Fruit fly (Drosophila melanogaster) whole organism, adult: ENCODE data around the gene Cp7Fc.

Experiments used
- CG11617 ChIP-seq: fragments of 200-800 bp; sonication (Bioruptor generic); optimal IDR thresholded peaks from 2 replicates; lab custom pipeline; 2017; ENCODE audit warnings: mild to moderate bottlenecking, missing biosample characterization, missing genetic modification reagents, missing genetic modification characterization
- CG12768 ChIP-seq: fragments of 200-800 bp; sonication (Bioruptor generic); optimal IDR thresholded peaks from 2 replicates; lab custom pipeline; 2017; ENCODE audit warnings: missing biosample characterization, missing genetic modification characterization, mild to moderate bottlenecking, moderate library complexity, missing genetic modification reagents
- CG14711 ChIP-seq: fragments of 200-800 bp; sonication (Bioruptor generic); optimal IDR thresholded peaks from 2 replicates; lab custom pipeline; 2018; ENCODE audit warnings: missing biosample characterization, mild to moderate bottlenecking, missing genetic modification characterization, moderate library complexity
- CG1620 ChIP-seq: fragments of 200-800 bp; sonication (Bioruptor generic); optimal IDR thresholded peaks from 2 replicates; lab custom pipeline; 2016; ENCODE audit warnings: missing biosample characterization, missing genetic modification characterization
- CG33017 ChIP-seq: fragments of 200-800 bp; sonication (Bioruptor generic); optimal IDR thresholded peaks from 2 replicates; lab custom pipeline; 2018; ENCODE audit warnings: missing biosample characterization, mild to moderate bottlenecking, missing genetic modification characterization, moderate library complexity
- CG5204 ChIP-seq: fragments of 200-800 bp; sonication (Bioruptor generic); optimal IDR thresholded peaks from 2 replicates; lab custom pipeline; 2016; ENCODE audit warnings: missing biosample characterization, missing genetic modification characterization
- CG7045 ChIP-seq: fragments of 200-800 bp; sonication (Bioruptor generic); optimal IDR thresholded peaks from 2 replicates; lab custom pipeline; 2017; ENCODE audit warnings: missing biosample characterization, mild to moderate bottlenecking, missing genetic modification characterization
- CG7101 ChIP-seq: fragments of 200-800 bp; sonication (Bioruptor generic); optimal IDR thresholded peaks from 2 replicates; lab custom pipeline; 2018; ENCODE audit warnings: missing biosample characterization, mild to moderate bottlenecking, missing genetic modification characterization, moderate library complexity
- Clk ChIP-seq: fragments of 200-800 bp; sonication (Bioruptor generic); optimal IDR thresholded peaks from 2 replicates; lab custom pipeline; 2017; ENCODE audit warnings: missing biosample characterization, missing genetic modification characterization
- Crg-1 ChIP-seq: fragments of 200-800 bp; sonication (Bioruptor generic); optimal IDR thresholded peaks from 2 replicates; lab custom pipeline; 2016; ENCODE audit warnings: missing biosample characterization, missing genetic modification characterization
- Hr96 ChIP-seq: fragments of 200-800 bp; sonication (Bioruptor generic); optimal IDR thresholded peaks from 2 replicates; lab custom pipeline; 2016; ENCODE audit warnings: missing biosample characterization, missing genetic modification characterization
- Mnt ChIP-seq: fragments of 200-800 bp; sonication (Bioruptor generic); optimal IDR thresholded peaks from 2 replicates; lab custom pipeline; 2016; ENCODE audit warnings: missing biosample characterization, mild to moderate bottlenecking, missing genetic modification characterization
- bab1 ChIP-seq: fragments of 200-800 bp; sonication (Bioruptor generic); optimal IDR thresholded peaks from 3 replicates; lab custom pipeline; 2019; ENCODE audit warnings: missing biosample characterization, mild to moderate bottlenecking, missing genetic modification characterization, moderate library complexity
- cic ChIP-seq: fragments of 200-800 bp; sonication (Bioruptor generic); optimal IDR thresholded peaks from 2 replicates; lab custom pipeline; 2017; ENCODE audit warnings: missing biosample characterization, mild to moderate bottlenecking, missing genetic modification characterization, moderate library complexity
- cnc ChIP-seq, 2 experiments: fragments of >200 bp; optimal IDR thresholded peaks; 2 replicates each; lab custom pipeline; 2017
- kay ChIP-seq: fragments of 200-800 bp; sonication (Bioruptor generic); peaks from one replicate; lab custom pipeline; 2016; ENCODE audit warnings: missing biosample characterization, missing genetic modification characterization, borderline replicate concordance
- ovo ChIP-seq: fragments of 200-800 bp; sonication (Bioruptor generic); optimal IDR thresholded peaks from 2 replicates; lab custom pipeline; 2016; ENCODE audit warnings: missing biosample characterization, missing genetic modification characterization
- pad ChIP-seq: fragments of 200-800 bp; sonication (Bioruptor generic); optimal IDR thresholded peaks from 3 replicates; lab custom pipeline; 2017; ENCODE audit warnings: missing biosample characterization, missing genetic modification characterization, mild to moderate bottlenecking, moderate library complexity, missing genetic modification reagents
- tj ChIP-seq: fragments of 200-800 bp; sonication (Bioruptor generic); optimal IDR thresholded peaks from 3 replicates; lab custom pipeline; 2017; ENCODE audit warnings: missing biosample characterization, mild to moderate bottlenecking, missing genetic modification characterization, moderate library complexity
- toe ChIP-seq: fragments of 200-800 bp; sonication (Bioruptor generic); optimal IDR thresholded peaks from 2 replicates; lab custom pipeline; 2016; ENCODE audit warnings: missing biosample characterization, missing genetic modification characterization

Cp7Fc gene

dm6 chrX:8505023-8505604, 28.2 kb downstream of the Cp7Fc start:
- TF ChIP-seq cnc (optimal IDR thresholded peaks at IDR 0.05; lab: Kevin White, UChicago) = no peak
- TF ChIP-seq ovo (GFP tag; lab: Kevin White, UChicago) = no peak
- TF ChIP-seq CG14711 (tag; lab: Kevin White, UChicago) = no peak
- TF ChIP-seq Clk (GFP tag; lab: Kevin White, UChicago) = no peak
- no peak for TF ChIP-seq CG7045 (GFP tag; lab: Kevin White, UChicago)
- no peak for TF ChIP-seq CG11617 (GFP tag; lab: Kevin White, UChicago)
- TF ChIP-seq cic = no peak

- TF ChIP-seq CG7101 (tag; lab: Kevin White, UChicago) (peak; percentile 49), CG7045 (GFP tag; lab: Kevin White, UChicago) (peak; percentile 23), cic (no peak)
Measured at dm6 chrX:8510731-8511130, 33.8 kb downstream of the Cp7Fc start.

dm6 chrX:8512251-8512650, 35.3 kb downstream of the Cp7Fc start:
- TF ChIP-seq CG14711 (tag; lab: Kevin White, UChicago) = no peak
- no peak for TF ChIP-seq Crg-1
- no peak for TF ChIP-seq tj
- no peak for TF ChIP-seq pad (GFP tag; lab: Kevin White, UChicago)
- no peak for TF ChIP-seq Mnt (GFP tag; lab: Kevin White, UChicago)
- TF ChIP-seq cnc (optimal IDR thresholded peaks at IDR 0.05; lab: Kevin White, UChicago) = no peak
- TF ChIP-seq CG12768 (GFP tag; lab: Kevin White, UChicago) = no peak
- no peak for TF ChIP-seq Hr96 (GFP tag; lab: Kevin White, UChicago)
- TF ChIP-seq CG7045 (GFP tag; lab: Kevin White, UChicago) = no peak
- no peak for TF ChIP-seq Clk (GFP tag; lab: Kevin White, UChicago)
- TF ChIP-seq CG33017 = no peak
- no peak for TF ChIP-seq CG5204
- no peak for TF ChIP-seq toe (GFP tag; lab: Kevin White, UChicago)
- TF ChIP-seq CG11617 (GFP tag; lab: Kevin White, UChicago) = no peak
- no peak for TF ChIP-seq CG7101 (tag; lab: Kevin White, UChicago)
- TF ChIP-seq cic = no peak
- no peak for TF ChIP-seq ovo (GFP tag; lab: Kevin White, UChicago)
- no peak for TF ChIP-seq CG1620
- no peak for TF ChIP-seq bab1

DNA sequence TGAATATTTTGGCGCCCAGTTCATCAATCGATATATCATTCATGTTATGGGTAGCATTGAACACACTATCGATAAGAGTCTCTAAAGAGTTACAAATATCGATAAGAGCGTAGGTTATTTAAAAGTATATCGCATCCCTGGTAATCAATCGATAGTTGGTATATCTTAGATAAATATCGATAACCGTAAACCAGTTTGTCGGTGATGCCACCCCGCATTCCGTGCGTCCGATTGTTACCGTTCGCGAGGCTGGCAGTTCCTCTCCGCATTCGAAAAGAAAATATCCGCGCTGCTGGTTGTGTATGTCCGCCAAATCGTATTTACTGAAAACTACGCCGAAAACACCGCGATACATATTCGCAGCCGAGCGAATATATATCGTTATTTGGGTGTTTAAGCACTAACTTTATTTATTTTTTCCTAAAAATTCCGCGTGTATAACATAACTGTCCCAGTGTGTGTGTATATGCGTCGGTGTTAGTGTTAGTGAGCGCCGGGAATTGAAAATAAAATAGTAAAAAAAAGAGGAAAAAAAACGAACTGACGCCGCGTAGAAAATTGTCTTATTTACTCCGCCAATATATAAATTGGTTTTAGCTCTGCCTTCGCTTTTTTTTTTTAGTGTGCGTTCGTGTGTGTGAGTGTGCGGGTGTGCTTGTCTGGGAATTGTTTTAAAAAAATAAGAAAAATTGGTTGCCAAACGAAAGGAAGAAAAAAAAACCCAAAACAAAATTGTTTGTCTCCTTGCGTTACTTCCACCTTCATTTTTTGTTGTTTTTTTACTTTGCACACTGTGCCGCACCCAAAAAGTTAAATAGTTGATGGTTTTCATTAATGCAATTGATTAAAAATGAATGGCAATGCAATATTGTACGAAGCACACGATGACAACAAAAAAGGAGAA, 40.5 kb downstream of the Cp7Fc start, which contains the start of gene Nrg:
Nrg (plus strand) TSS at position 253 of the 904 bp plus-strand sequence.
- TF ChIP-seq cnc (optimal IDR thresholded peaks at IDR 0.05; lab: Kevin White, UChicago) (no peak), CG5204 (no peak), Hr96 (GFP tag; lab: Kevin White, UChicago) (no peak), cic (peak; percentile 11), CG11617 (GFP tag; lab: Kevin White, UChicago) (peak; percentile 1), bab1 (peak; percentile 89), CG12768 (GFP tag; lab: Kevin White, UChicago) (peak; percentile 14), CG7101 (tag; lab: Kevin White, UChicago) (peak; percentile 17), Mnt (GFP tag; lab: Kevin White, UChicago) (peak; percentile 65), Clk (GFP tag; lab: Kevin White, UChicago) (no peak), ovo (GFP tag; lab: Kevin White, UChicago) (peak; percentile 3), CG1620 (peak; percentile 44), CG14711 (tag; lab: Kevin White, UChicago) (no peak), Crg-1 (peak; percentile 40), CG7045 (GFP tag; lab: Kevin White, UChicago) (no peak), CG33017 (no peak), tj (peak; percentile 21), toe (GFP tag; lab: Kevin White, UChicago) (peak; percentile 3), pad (GFP tag; lab: Kevin White, UChicago) (peak; percentile 39), kay (GFP tag; lab: Kevin White, UChicago) (no peak)

dm6 chrX:8518025-8518661, 41.2 kb downstream of the Cp7Fc start:
- TF ChIP-seq kay (GFP tag; lab: Kevin White, UChicago) (no peak), CG11617 (GFP tag; lab: Kevin White, UChicago) (no peak), Hr96 (GFP tag; lab: Kevin White, UChicago) (no peak), pad (GFP tag; lab: Kevin White, UChicago) (peak; percentile 67), ovo (GFP tag; lab: Kevin White, UChicago) (no peak)

dm6 chrX:8520517-8520916, 43.6 kb downstream of the Cp7Fc start:
- TF ChIP-seq tj = no peak
- TF ChIP-seq bab1 = no peak
- no peak for TF ChIP-seq CG12768 (GFP tag; lab: Kevin White, UChicago)
- no peak for TF ChIP-seq CG1620
